Worm (Caenorhabditis elegans) whole organism, young adult: ENCODE measurements around the gene ZK353.4.

Experiments used
- ceh-58 ChIP-seq: fragments of 200-800 bp; sonication (Bioruptor generic); IDR thresholded peaks from 2 replicates; pipeline ENCODE4 v1.3.6; 2022; ENCODE audit warnings: missing genetic modification characterization, missing compliant biosample characterization
- ceh-79 ChIP-seq: sonication (generic microtip); optimal IDR thresholded peaks from 2 replicates; lab custom pipeline; 2017; ENCODE audit warnings: mild to moderate bottlenecking, missing genetic modification characterization, missing compliant biosample characterization
- die-1 ChIP-seq: sonication (generic microtip); optimal IDR thresholded peaks from 2 replicates; lab custom pipeline; 2016; ENCODE audit warnings: missing genotype, mild to moderate bottlenecking, missing genetic modification characterization, missing compliant biosample characterization
- lin-35 ChIP-seq, 3 experiments: fragments of 150-350 bp in 2 of 3; sonication (generic microtip) in 1 of 3; optimal IDR thresholded peaks; 2 replicates each; lab custom pipeline; 2014 to 2018; ENCODE audit warnings: missing biosample characterization in 3 of 3, missing genetic modification characterization in 3 of 3, missing genetic modification reagents in 3 of 3
- lir-1 ChIP-seq: fragments of 200-800 bp; sonication (Bioruptor generic); conservative IDR thresholded peaks from 2 replicates; pipeline ENCODE4 v1.3.6; 2022; ENCODE audit warnings: missing genetic modification reagents, missing genetic modification characterization, missing compliant biosample characterization
- nfya-1 ChIP-seq: sonication (generic microtip); optimal IDR thresholded peaks from 2 replicates; lab custom pipeline; 2017; ENCODE audit warnings: antibody characterized with exemption, missing compliant biosample characterization, missing genetic modification characterization, borderline replicate concordance; ENCODE audit not compliant: insufficient read depth
- nhr-90 ChIP-seq: sonication (generic microtip); optimal IDR thresholded peaks from 2 replicates; lab custom pipeline; 2016; ENCODE audit warnings: missing genotype, mild to moderate bottlenecking, missing genetic modification characterization, missing compliant biosample characterization
- pbrm-1 ChIP-seq: fragments of 200-800 bp; sonication (Bioruptor generic); IDR thresholded peaks from 2 replicates; pipeline ENCODE4 v1.3.6; 2022; ENCODE audit warnings: missing genetic modification reagents, missing genetic modification characterization, missing compliant biosample characterization
- unc-62 ChIP-seq: fragments of 150-350 bp; optimal IDR thresholded peaks from 2 replicates; lab custom pipeline; 2014; ENCODE audit warnings: missing biosample characterization, missing genetic modification reagents, missing genetic modification characterization
- zfh-2 ChIP-seq: fragments of 200-800 bp; sonication (Bioruptor generic); conservative IDR thresholded peaks from 2 replicates; pipeline ENCODE4 v1.3.6; 2022; ENCODE audit warnings: missing genetic modification reagents, missing genetic modification characterization, missing compliant biosample characterization
- ztf-18 ChIP-seq: sonication (generic microtip); optimal IDR thresholded peaks from 2 replicates; lab custom pipeline; 2016; ENCODE audit warnings: missing genotype, mild to moderate bottlenecking, missing genetic modification characterization, missing compliant biosample characterization

- TF ChIP-seq nhr-90 (tag; lab: Kevin White, UChicago) (no peak), die-1 (no peak), lin-35 (GFP tag; optimal IDR thresholded peaks at IDR 0.05; lab: Kevin White, UChicago) (no peak), lir-1 (GFP tag; lab: Robert Waterston, UW) (no peak), zfh-2 (no peak), unc-62 (GFP tag; lab: Kevin White, UChicago) (no peak), ceh-79 (tag; lab: Kevin White, UChicago) (no peak), ceh-58 (GFP tag; lab: Robert Waterston, UW) (no peak), nfya-1 (tag; lab: Kevin White, UChicago) (no peak), pbrm-1 (no peak), ztf-18 (tag; lab: Kevin White, UChicago) (no peak)
Observed at ce11 chrIII:8417968-8418267, 28.5 kb upstream of the ZK353.4 start, which contains the start of gene sor-1.
